Worm (Caenorhabditis elegans) whole organism, L3 larva: ENCODE measurements around the gene fah-1.

ENCODE experiments used
- ZK546.5 ChIP-seq: sonication (generic microtip); optimal IDR thresholded peaks from 2 replicates; lab custom pipeline; 2017; ENCODE audit warnings: missing biosample characterization, missing genetic modification characterization
- ama-1 ChIP-seq: fragments of 150-350 bp; optimal IDR thresholded peaks from 2 replicates; lab custom pipeline; 2018
- ceh-16 ChIP-seq: sonication (generic microtip); optimal IDR thresholded peaks from 2 replicates; lab custom pipeline; 2017; ENCODE audit warnings: missing biosample characterization, missing genetic modification characterization
- ceh-82 ChIP-seq: fragments of 150-350 bp; optimal IDR thresholded peaks from 2 replicates; lab custom pipeline; 2014; ENCODE audit warnings: missing biosample characterization, missing genetic modification characterization
- ceh-9 ChIP-seq: sonication (generic microtip); optimal IDR thresholded peaks from 2 replicates; lab custom pipeline; 2018; ENCODE audit warnings: missing biosample characterization, missing genetic modification characterization
- daf-12 ChIP-seq: fragments of 150-350 bp; optimal IDR thresholded peaks from 2 replicates; lab custom pipeline; 2014; ENCODE audit warnings: missing biosample characterization, missing genetic modification reagents, missing genetic modification characterization
- egl-27 ChIP-seq: sonication (generic microtip); optimal IDR thresholded peaks from 4 replicates; lab custom pipeline; 2017; ENCODE audit warnings: missing biosample characterization, missing genetic modification reagents, missing genetic modification characterization
- elt-2 ChIP-seq: sonication (generic microtip); optimal IDR thresholded peaks from 2 replicates; lab custom pipeline; 2016; ENCODE audit warnings: missing genetic modification reagents, mild to moderate bottlenecking, missing genetic modification characterization, missing compliant biosample characterization
- elt-3 ChIP-seq, 3 experiments: fragments of 150-350 bp in 1 of 3; sonication (generic microtip) in 2 of 3; optimal IDR thresholded peaks; 2 replicates in 2 of 3; 4 replicates in 1 of 3; lab custom pipeline; 2014 to 2017; ENCODE audit warnings: missing biosample characterization in 3 of 3, missing genetic modification characterization in 3 of 3
- eor-1 ChIP-seq, 2 experiments: fragments of 150-350 bp; optimal IDR thresholded peaks; 2 replicates each; lab custom pipeline; 2014 to 2018; ENCODE audit warnings: missing biosample characterization in 2 of 2, missing genetic modification characterization in 2 of 2
- fkh-10 ChIP-seq: sonication (generic microtip); optimal IDR thresholded peaks from 2 replicates; lab custom pipeline; 2017; ENCODE audit warnings: missing biosample characterization, missing genetic modification reagents, missing genetic modification characterization
- fkh-2 ChIP-seq: fragments of 150-350 bp; optimal IDR thresholded peaks from 2 replicates; lab custom pipeline; 2014; ENCODE audit warnings: missing biosample characterization, missing genetic modification reagents, missing genetic modification characterization
- jun-1 ChIP-seq: fragments of 150-350 bp; optimal IDR thresholded peaks from 2 replicates; lab custom pipeline; 2014; ENCODE audit warnings: missing biosample characterization, missing genetic modification reagents, missing genetic modification characterization
- lin-15B ChIP-seq: fragments of 150-350 bp; optimal IDR thresholded peaks from 2 replicates; lab custom pipeline; 2014; ENCODE audit warnings: missing biosample characterization, missing genetic modification characterization
- lin-39 ChIP-seq: fragments of 150-350 bp; optimal IDR thresholded peaks from 2 replicates; lab custom pipeline; 2018; ENCODE audit warnings: missing biosample characterization, missing genetic modification reagents, missing genetic modification characterization
- lsy-12 ChIP-seq: sonication (generic microtip); optimal IDR thresholded peaks from 2 replicates; lab custom pipeline; 2016; ENCODE audit warnings: mild to moderate bottlenecking, missing genetic modification characterization, missing compliant biosample characterization
- mdl-1 ChIP-seq: fragments of 150-350 bp; optimal IDR thresholded peaks from 2 replicates; lab custom pipeline; 2014; ENCODE audit warnings: missing biosample characterization, missing genetic modification characterization
- mml-1 ChIP-seq: fragments of 150-350 bp; sonication (generic microtip); optimal IDR thresholded peaks from 3 replicates; lab custom pipeline; 2014; ENCODE audit warnings: missing biosample characterization, missing genetic modification characterization
- nfya-1 ChIP-seq: sonication (generic microtip); optimal IDR thresholded peaks from 2 replicates; lab custom pipeline; 2017; ENCODE audit warnings: missing genetic modification characterization, mild to moderate bottlenecking, missing compliant biosample characterization, antibody characterized with exemption, moderate library complexity; ENCODE audit not compliant: insufficient read depth
- nhr-11 ChIP-seq: fragments of 150-350 bp; optimal IDR thresholded peaks from 2 replicates; lab custom pipeline; 2014; ENCODE audit warnings: missing biosample characterization, missing genetic modification characterization
- nhr-12 ChIP-seq: fragments of 150-350 bp; optimal IDR thresholded peaks from 2 replicates; lab custom pipeline; 2014; ENCODE audit warnings: missing biosample characterization, missing genetic modification characterization
- nhr-23 ChIP-seq: fragments of 150-350 bp; optimal IDR thresholded peaks from 2 replicates; lab custom pipeline; 2014; ENCODE audit warnings: missing biosample characterization, missing genetic modification reagents, missing genetic modification characterization
- nhr-237 ChIP-seq: fragments of 150-350 bp; optimal IDR thresholded peaks from 2 replicates; lab custom pipeline; 2014; ENCODE audit warnings: missing biosample characterization, missing genetic modification characterization
- nhr-25 ChIP-seq: sonication (generic microtip); optimal IDR thresholded peaks from 2 replicates; lab custom pipeline; 2017; ENCODE audit warnings: missing biosample characterization, missing genetic modification characterization
- nhr-28 ChIP-seq: fragments of 150-350 bp; optimal IDR thresholded peaks from 2 replicates; lab custom pipeline; 2014; ENCODE audit warnings: missing biosample characterization, missing genetic modification characterization
- nhr-43 ChIP-seq: sonication (generic microtip); optimal IDR thresholded peaks from 2 replicates; lab custom pipeline; 2016; ENCODE audit warnings: mild to moderate bottlenecking, missing genetic modification characterization, missing compliant biosample characterization; ENCODE audit not compliant: poor library complexity, severe bottlenecking
- nhr-67 ChIP-seq: fragments of 150-350 bp; optimal IDR thresholded peaks from 2 replicates; lab custom pipeline; 2014; ENCODE audit warnings: missing biosample characterization, missing genetic modification characterization
- nhr-77 ChIP-seq: fragments of 150-350 bp; optimal IDR thresholded peaks from 2 replicates; lab custom pipeline; 2014; ENCODE audit warnings: missing biosample characterization, missing genetic modification characterization
- pha-4 ChIP-seq: fragments of 150-350 bp; optimal IDR thresholded peaks from 2 replicates; lab custom pipeline; 2014; ENCODE audit warnings: missing biosample characterization, missing genetic modification reagents, missing genetic modification characterization
- pqm-1 ChIP-seq: fragments of 150-350 bp; optimal IDR thresholded peaks from 2 replicates; lab custom pipeline; 2017; ENCODE audit warnings: missing biosample characterization, missing genetic modification characterization, inconsistent platforms
- skn-1 ChIP-seq: fragments of 150-350 bp; optimal IDR thresholded peaks from 2 replicates; lab custom pipeline; 2014; ENCODE audit warnings: missing biosample characterization, missing genetic modification characterization
- snpc-4 ChIP-seq: fragments of 150-350 bp; optimal IDR thresholded peaks from 2 replicates; lab custom pipeline; 2014; ENCODE audit warnings: missing biosample characterization, missing genetic modification characterization
- tbx-2 ChIP-seq: sonication (generic microtip); optimal IDR thresholded peaks from 2 replicates; lab custom pipeline; 2016; ENCODE audit warnings: mild to moderate bottlenecking, missing genetic modification characterization, missing compliant biosample characterization
- unc-39 ChIP-seq: sonication (generic microtip); optimal IDR thresholded peaks from 4 replicates; lab custom pipeline; 2017; ENCODE audit warnings: missing biosample characterization, missing genetic modification characterization
- unc-62 ChIP-seq: fragments of 150-350 bp; sonication (generic microtip); optimal IDR thresholded peaks from 4 replicates; lab custom pipeline; 2014; ENCODE audit warnings: missing biosample characterization, missing genetic modification reagents, missing genetic modification characterization
- zag-1 ChIP-seq: fragments of 150-350 bp; optimal IDR thresholded peaks from 2 replicates; lab custom pipeline; 2014; ENCODE audit warnings: missing biosample characterization, missing genetic modification characterization
- ztf-11 ChIP-seq: fragments of 150-350 bp; optimal IDR thresholded peaks from 2 replicates; lab custom pipeline; 2014; ENCODE audit warnings: missing biosample characterization, missing genetic modification characterization
- ztf-4 ChIP-seq: fragments of 150-350 bp; optimal IDR thresholded peaks from 2 replicates; lab custom pipeline; 2014; ENCODE audit warnings: missing biosample characterization, missing genetic modification characterization

The fah-1 gene

DNA sequence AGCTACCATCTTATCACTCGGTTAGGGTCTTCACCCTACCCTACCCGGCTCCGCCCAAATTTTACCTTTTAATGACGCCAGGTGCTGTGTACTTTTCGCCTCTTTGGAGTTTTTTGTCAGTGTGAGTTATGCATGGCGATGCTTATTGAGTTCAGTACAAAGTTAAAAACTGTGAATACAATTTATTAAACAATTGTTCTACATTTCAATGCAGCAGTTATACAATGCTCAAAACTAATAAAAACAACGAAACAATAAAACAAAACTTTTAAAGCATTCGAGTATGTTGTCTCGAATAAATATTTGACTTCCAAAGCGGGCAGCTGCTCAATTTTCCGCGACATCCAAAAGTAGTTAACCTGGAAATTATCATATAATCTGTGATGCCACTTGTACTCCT lies 18.2 kb downstream of the fah-1 start, which contains the start of gene ctsa-2:
Gene ctsa-2 (minus strand): TSS at position 101 of the 400 bp plus-strand sequence.
- TF ChIP-seq elt-2 (tag; lab: Kevin White, UChicago): peak; percentile 4
- TF ChIP-seq ceh-16 (tag; lab: Kevin White, UChicago): no peak
- TF ChIP-seq, all 47 proteins: peak for 1

DNA sequence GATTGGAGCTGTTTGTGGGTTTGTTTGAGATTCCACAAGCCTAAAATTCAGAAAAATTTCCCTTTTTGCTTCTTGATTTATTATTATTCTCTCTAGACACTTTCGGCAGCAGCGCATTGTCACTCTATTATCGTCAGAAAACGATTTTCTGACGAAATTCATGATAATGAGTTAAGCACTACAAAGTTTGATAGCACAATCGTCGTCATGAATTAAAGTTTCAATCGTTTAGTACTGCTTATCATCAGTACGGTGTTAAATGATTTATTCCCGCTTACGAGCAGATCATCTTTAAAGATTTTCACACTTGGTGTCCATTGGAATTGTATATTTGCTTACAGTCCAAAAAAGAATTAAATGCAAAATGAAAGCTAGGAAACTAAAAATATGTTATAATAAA lies 19.2 kb downstream of the fah-1 start:
- TF ChIP-seq tbx-2 (tag; lab: Kevin White, UChicago): no peak
- no peak for TF ChIP-seq nhr-23 (tag; lab: Kevin White, UChicago)
- TF ChIP-seq elt-2 (tag; lab: Kevin White, UChicago): peak; percentile 85
- no peak for TF ChIP-seq nhr-25
- no peak for TF ChIP-seq mml-1
- TF ChIP-seq nhr-12 (tag; lab: Kevin White, UChicago): no peak
- TF ChIP-seq pha-4 (tag; lab: Kevin White, UChicago): no peak
- no peak for TF ChIP-seq fkh-2
- no peak for TF ChIP-seq daf-12 (tag; lab: Kevin White, UChicago)
- peak; percentile 84 for TF ChIP-seq pqm-1 (tag; lab: Kevin White, UChicago)
- TF ChIP-seq mdl-1 (tag; lab: Kevin White, UChicago): no peak
- no peak for TF ChIP-seq nfya-1 (tag; lab: Kevin White, UChicago)

DNA sequence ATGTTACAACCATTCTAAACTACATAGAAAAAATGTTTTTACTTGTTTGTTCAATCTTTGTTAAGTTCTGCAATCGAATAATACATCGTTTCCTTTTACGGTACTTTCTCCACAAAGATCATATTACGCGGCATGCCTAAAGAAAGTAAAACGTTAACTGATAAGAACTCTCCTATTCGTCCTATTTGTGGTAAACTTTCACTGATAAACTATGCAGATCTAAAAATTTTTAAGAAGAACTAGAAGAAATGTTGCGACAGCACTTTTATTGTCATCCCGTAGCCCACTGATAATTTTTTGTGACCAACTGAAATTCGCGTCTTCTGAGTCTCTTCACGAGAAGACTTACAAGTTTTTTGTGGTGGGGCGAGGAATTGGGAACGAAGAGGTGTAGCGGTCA lies 21.6 kb downstream of the fah-1 start:
- TF ChIP-seq pqm-1 (tag; lab: Kevin White, UChicago): peak; percentile 97
- TF ChIP-seq skn-1 (tag; lab: Kevin White, UChicago): peak; percentile 36
- no peak for TF ChIP-seq lin-39
- peak; percentile 95 for TF ChIP-seq elt-2 (tag; lab: Kevin White, UChicago)

DNA sequence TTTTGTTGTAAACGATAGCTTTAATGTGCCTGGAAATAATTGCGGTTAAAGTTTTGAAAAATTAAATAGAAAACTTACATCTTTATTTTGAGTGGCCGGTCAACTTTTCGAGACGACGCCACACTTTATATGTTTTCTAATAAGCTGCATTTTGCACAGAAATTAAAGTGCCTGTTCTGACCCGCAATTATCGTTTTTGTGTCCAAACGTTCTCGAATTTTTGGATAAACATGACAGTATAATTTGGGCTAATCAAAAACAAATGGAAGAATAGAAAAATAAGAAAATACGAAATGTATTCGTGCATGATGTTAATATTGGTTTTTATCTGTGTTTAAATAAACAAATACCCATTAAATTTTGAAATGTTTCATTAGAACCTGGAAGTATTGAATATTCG lies 28.0 kb downstream of the fah-1 start, which contains the start of gene K10C2.12:
Gene K10C2.12 (minus strand): TSS at position 101 of the 400 bp plus-strand sequence.
- TF ChIP-seq pqm-1 (tag; lab: Kevin White, UChicago): no peak
- TF ChIP-seq mml-1: no peak
- no peak for TF ChIP-seq jun-1 (tag; lab: Kevin White, UChicago)
- no peak for TF ChIP-seq nhr-11 (tag; lab: Kevin White, UChicago)

DNA sequence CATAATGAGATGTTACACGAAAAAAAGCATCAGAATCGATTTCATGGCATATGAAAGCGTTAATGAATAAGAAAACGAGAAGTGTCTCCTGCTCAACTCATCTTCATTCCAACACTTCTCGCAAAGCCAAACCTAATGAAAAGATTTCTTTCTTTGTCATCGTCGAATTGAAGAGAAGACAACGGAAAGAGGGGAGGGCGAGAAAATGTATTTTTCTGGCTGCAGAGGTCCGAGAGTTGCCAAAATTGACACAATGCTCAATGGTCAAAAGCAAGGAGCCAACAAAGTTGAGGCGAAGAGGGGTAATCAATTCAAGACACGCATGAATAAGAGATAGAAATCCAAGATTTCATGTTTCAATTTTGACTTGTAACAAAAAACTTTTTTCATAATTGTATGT lies 29.6 kb downstream of the fah-1 start:
- TF ChIP-seq ztf-11 (tag; lab: Kevin White, UChicago) (no peak), nhr-67 (tag; lab: Kevin White, UChicago) (no peak), nhr-11 (tag; lab: Kevin White, UChicago) (no peak), lin-15B (tag; lab: Kevin White, UChicago) (no peak), elt-3 (tag; optimal IDR thresholded peaks at IDR 0.05; lab: Kevin White, UChicago) (no peak), elt-2 (tag; lab: Kevin White, UChicago) (no peak), ceh-9 (tag; lab: Kevin White, UChicago) (no peak), ceh-16 (tag; lab: Kevin White, UChicago) (no peak), pha-4 (tag; lab: Kevin White, UChicago) (no peak), jun-1 (tag; lab: Kevin White, UChicago) (no peak), nhr-237 (no peak), nhr-28 (no peak), snpc-4 (tag; lab: Kevin White, UChicago) (no peak)

DNA sequence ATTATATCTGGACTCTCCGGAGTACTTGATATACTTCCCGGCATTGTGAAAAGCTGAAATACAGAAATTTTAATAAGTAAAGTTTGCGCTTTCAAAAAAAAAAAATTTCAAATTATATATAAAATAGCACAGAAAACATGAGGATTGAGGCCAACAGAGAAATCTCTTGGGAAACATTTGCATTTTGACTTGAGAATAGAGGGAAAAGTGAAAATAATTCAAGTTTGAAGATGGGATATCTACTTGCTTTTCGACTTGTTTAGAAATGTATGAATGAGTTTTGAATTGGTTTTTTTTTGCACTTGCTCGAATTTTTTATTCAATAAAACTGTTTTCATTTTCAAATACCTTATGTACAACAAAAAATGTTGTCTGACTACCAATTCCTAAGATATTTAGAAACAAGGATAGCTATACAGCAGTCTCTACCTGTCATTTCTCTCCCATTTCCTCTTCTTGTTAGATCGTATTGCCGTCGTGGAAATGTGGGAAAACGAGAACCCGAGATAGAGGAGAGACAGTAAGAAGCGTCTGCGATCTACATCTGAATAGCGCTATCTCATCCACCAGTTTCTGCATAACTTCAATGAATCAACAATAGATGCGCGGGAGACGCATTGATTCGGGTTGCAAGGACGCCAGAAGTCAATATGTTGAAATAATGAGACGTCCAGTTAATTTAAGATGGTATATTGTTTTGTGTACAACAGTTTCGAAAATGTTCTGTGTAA lies 32.2 kb downstream of the fah-1 start, which contains the start of gene T22E5.6:
Gene T22E5.6 (minus strand): TSS at position 51 of the 731 bp plus-strand sequence.
- no peak for TF ChIP-seq fkh-2
- TF ChIP-seq ceh-82: no peak
- TF ChIP-seq lin-15B (tag; lab: Kevin White, UChicago): no peak
- no peak for TF ChIP-seq nhr-77 (tag; lab: Kevin White, UChicago)
- no peak for TF ChIP-seq jun-1 (tag; lab: Kevin White, UChicago)
- no peak for TF ChIP-seq unc-39
- TF ChIP-seq ztf-11 (tag; lab: Kevin White, UChicago): no peak
- no peak for TF ChIP-seq elt-2 (tag; lab: Kevin White, UChicago)
- TF ChIP-seq nhr-11 (tag; lab: Kevin White, UChicago): no peak
- TF ChIP-seq skn-1 (tag; lab: Kevin White, UChicago): no peak
- no peak for TF ChIP-seq nhr-12 (tag; lab: Kevin White, UChicago)
- TF ChIP-seq nhr-43 (tag; lab: Kevin White, UChicago): no peak
- TF ChIP-seq ama-1: no peak
- TF ChIP-seq ZK546.5 (tag; lab: Kevin White, UChicago): no peak
- TF ChIP-seq nhr-25: peak; percentile 63
- no peak for TF ChIP-seq fkh-10 (GFP tag; lab: Kevin White, UChicago)
- TF ChIP-seq lin-39: no peak
- TF ChIP-seq unc-62 (GFP tag; lab: Kevin White, UChicago): no peak
- no peak for TF ChIP-seq zag-1 (tag; lab: Kevin White, UChicago)
- TF ChIP-seq eor-1 (tag; optimal IDR thresholded peaks at IDR 0.05; lab: Kevin White, UChicago): no peak
- TF ChIP-seq lsy-12: no peak
- peak in 1 of 3 experiments; percentile 48 for TF ChIP-seq elt-3 (tag; optimal IDR thresholded peaks at IDR 0.05; lab: Kevin White, UChicago)
- no peak for TF ChIP-seq pqm-1 (tag; lab: Kevin White, UChicago)
- no peak for TF ChIP-seq ztf-4 (tag; lab: Kevin White, UChicago)
- TF ChIP-seq nhr-23 (tag; lab: Kevin White, UChicago): peak; percentile 43
- no peak for TF ChIP-seq egl-27
- no peak for TF ChIP-seq daf-12 (tag; lab: Kevin White, UChicago)
